Fruit fly (Drosophila melanogaster) whole organism, embryonic: ENCODE results near the gene Snm1.

Experiments
- Antp ChIP-seq: fragments of 200-800 bp; sonication (Bioruptor generic); optimal IDR thresholded peaks from 3 replicates; lab custom pipeline; 2016; ENCODE audit warnings: missing biosample characterization, missing genetic modification characterization
- BEAF-32 ChIP-seq: fragments of 200-800 bp; sonication (Bioruptor generic); optimal IDR thresholded peaks from 3 replicates; lab custom pipeline; 2017; ENCODE audit warnings: missing biosample characterization, missing genetic modification characterization, mild to moderate bottlenecking, moderate library complexity, missing genetic modification reagents
- CG12236 ChIP-seq: fragments of 200-800 bp; sonication (Bioruptor generic); optimal IDR thresholded peaks from 2 replicates; lab custom pipeline; 2016; ENCODE audit warnings: missing biosample characterization, missing genetic modification characterization
- CG12391 ChIP-seq: fragments of 200-800 bp; sonication (Bioruptor generic); optimal IDR thresholded peaks from 3 replicates; lab custom pipeline; 2018; ENCODE audit warnings: missing biosample characterization, mild to moderate bottlenecking, missing genetic modification characterization, moderate library complexity
- CG13624 ChIP-seq: fragments of 200-800 bp; sonication (Bioruptor generic); optimal IDR thresholded peaks from 2 replicates; lab custom pipeline; 2016; ENCODE audit warnings: missing biosample characterization, missing genetic modification characterization
- CG15601 ChIP-seq: fragments of 200-800 bp; sonication (Bioruptor generic); optimal IDR thresholded peaks from 3 replicates; lab custom pipeline; 2019; ENCODE audit warnings: missing biosample characterization, mild to moderate bottlenecking, missing genetic modification characterization, moderate library complexity
- CG16813 ChIP-seq: fragments of 200-800 bp; sonication (Bioruptor generic); IDR thresholded peaks from 3 replicates; pipeline ENCODE4 v1.3.6; 2022; ENCODE audit warnings: missing biosample characterization, missing genetic modification characterization; ENCODE audit not compliant: partially characterized antibody
- CG17328 ChIP-seq: fragments of 200-800 bp; sonication (Bioruptor generic); IDR thresholded peaks from 2 replicates; pipeline ENCODE4 v1.3.6; 2022; ENCODE audit warnings: missing biosample characterization, missing genetic modification characterization
- CG17568 ChIP-seq: fragments of 200-800 bp; sonication (Bioruptor generic); optimal IDR thresholded peaks from 2 replicates; lab custom pipeline; 2018; ENCODE audit warnings: missing biosample characterization, mild to moderate bottlenecking, missing genetic modification characterization, moderate library complexity
- CG32532 ChIP-seq: fragments of 200-800 bp; sonication (Bioruptor generic); IDR thresholded peaks from 2 replicates; pipeline ENCODE4 v1.3.6; 2022; ENCODE audit warnings: missing biosample characterization, missing genetic modification characterization
- CG33557 ChIP-seq: fragments of 200-800 bp; sonication (Bioruptor generic); optimal IDR thresholded peaks from 2 replicates; lab custom pipeline; 2019; ENCODE audit warnings: missing biosample characterization, mild to moderate bottlenecking, missing genetic modification characterization, moderate library complexity
- CG6272 ChIP-seq: fragments of 200-800 bp; sonication (Bioruptor generic); IDR thresholded peaks from 2 replicates; pipeline ENCODE4 v1.3.6; 2022; ENCODE audit warnings: missing biosample characterization, missing genetic modification characterization
- CG6765 ChIP-seq: fragments of 200-800 bp; sonication (Bioruptor generic); optimal IDR thresholded peaks from 3 replicates; lab custom pipeline; 2017; ENCODE audit warnings: missing biosample characterization, mild to moderate bottlenecking, missing genetic modification characterization
- CG8089 ChIP-seq: fragments of 200-800 bp; sonication (Bioruptor generic); optimal IDR thresholded peaks from 3 replicates; lab custom pipeline; 2016; ENCODE audit warnings: missing biosample characterization, missing genetic modification characterization
- CG9797 ChIP-seq: fragments of 200-800 bp; sonication (Bioruptor generic); optimal IDR thresholded peaks from 3 replicates; lab custom pipeline; 2018; ENCODE audit warnings: missing biosample characterization, mild to moderate bottlenecking, missing genetic modification characterization
- Dek ChIP-seq: fragments of 200-800 bp; sonication (Bioruptor generic); optimal IDR thresholded peaks from 3 replicates; lab custom pipeline; 2019; ENCODE audit warnings: missing biosample characterization, mild to moderate bottlenecking, missing genetic modification characterization, moderate library complexity
- Dp ChIP-seq: fragments of 200-800 bp; sonication (Bioruptor generic); optimal IDR thresholded peaks from 2 replicates; lab custom pipeline; 2018; ENCODE audit warnings: missing biosample characterization, mild to moderate bottlenecking, missing genetic modification characterization, moderate library complexity
- Dref ChIP-seq: fragments of 200-800 bp; sonication (Bioruptor generic); IDR thresholded peaks from 2 replicates; pipeline ENCODE4 v1.3.6; 2022; ENCODE audit warnings: missing biosample characterization, missing genetic modification characterization
- Fer1 ChIP-seq: fragments of 200-800 bp; sonication (Bioruptor generic); optimal IDR thresholded peaks from 2 replicates; lab custom pipeline; 2017; ENCODE audit warnings: missing biosample characterization, mild to moderate bottlenecking, missing genetic modification characterization
- GATAe ChIP-seq: fragments of 200-800 bp; sonication (Bioruptor generic); conservative IDR thresholded peaks from 2 replicates; pipeline ENCODE4 v1.3.6; 2022; ENCODE audit warnings: missing biosample characterization, missing genetic modification characterization
- Gug ChIP-seq: fragments of 200-800 bp; sonication (Bioruptor generic); IDR thresholded peaks from 4 replicates; pipeline ENCODE4 v1.3.6; 2022; ENCODE audit warnings: missing biosample characterization, missing genetic modification characterization
- MTF-1 ChIP-seq: fragments of 200-800 bp; sonication (Bioruptor generic); optimal IDR thresholded peaks from 2 replicates; lab custom pipeline; 2018; ENCODE audit warnings: missing biosample characterization, mild to moderate bottlenecking, missing genetic modification characterization, borderline replicate concordance
- Pdp1 ChIP-seq, 2 experiments: fragments of 200-800 bp; sonication (Bioruptor generic); optimal IDR thresholded peaks; 3 replicates each; lab custom pipeline; 2016; ENCODE audit warnings: missing biosample characterization in 2 of 2, missing genetic modification characterization in 2 of 2, mild to moderate bottlenecking in 1 of 2, moderate library complexity in 1 of 2
- Side ChIP-seq: fragments of 200-800 bp; sonication (Bioruptor generic); optimal IDR thresholded peaks from 2 replicates; lab custom pipeline; 2016; ENCODE audit warnings: missing biosample characterization, missing genetic modification characterization
- Sox100B ChIP-seq: fragments of 200-800 bp; sonication (Bioruptor generic); optimal IDR thresholded peaks from 3 replicates; lab custom pipeline; 2018; ENCODE audit warnings: missing biosample characterization, mild to moderate bottlenecking, missing genetic modification characterization
- Ssrp ChIP-seq: fragments of 200-800 bp; sonication (Bioruptor generic); optimal IDR thresholded peaks from 2 replicates; lab custom pipeline; 2018; ENCODE audit warnings: missing biosample characterization, mild to moderate bottlenecking, missing genetic modification characterization, moderate library complexity
- Usf ChIP-seq: fragments of 200-800 bp; sonication (Bioruptor generic); optimal IDR thresholded peaks from 2 replicates; lab custom pipeline; 2017; ENCODE audit warnings: missing genotype, missing biosample characterization, missing genetic modification characterization
- ase ChIP-seq: fragments of 200-800 bp; sonication (Bioruptor generic); IDR thresholded peaks from 3 replicates; pipeline ENCODE4 v1.3.6; 2022; ENCODE audit warnings: missing biosample characterization, missing genetic modification characterization
- bab2 ChIP-seq: fragments of 200-800 bp; sonication (Bioruptor generic); optimal IDR thresholded peaks from 2 replicates; lab custom pipeline; 2016; ENCODE audit warnings: missing biosample characterization, missing genetic modification characterization
- bcd ChIP-seq: fragments of 200-800 bp; sonication (Bioruptor generic); optimal IDR thresholded peaks from 2 replicates; lab custom pipeline; 2017; ENCODE audit warnings: missing biosample characterization, mild to moderate bottlenecking, missing genetic modification characterization
- bsh ChIP-seq, 2 experiments: fragments of 200-800 bp; sonication (Bioruptor generic); optimal IDR thresholded peaks; 2 replicates each; lab custom pipeline; 2017 to 2018; ENCODE audit warnings: mild to moderate bottlenecking in 2 of 2, missing biosample characterization in 2 of 2, missing genetic modification characterization in 2 of 2, moderate library complexity in 1 of 2
- cas ChIP-seq: fragments of 200-800 bp; sonication (Bioruptor generic); IDR thresholded peaks from 2 replicates; pipeline ENCODE4 v1.3.6; 2022; ENCODE audit warnings: missing biosample characterization, missing genetic modification characterization
- chn ChIP-seq: fragments of 200-800 bp; sonication (Bioruptor generic); optimal IDR thresholded peaks from 2 replicates; lab custom pipeline; 2016; ENCODE audit warnings: missing biosample characterization, missing genetic modification characterization
- corto ChIP-seq: fragments of 200-800 bp; sonication (Bioruptor generic); optimal IDR thresholded peaks from 2 replicates; lab custom pipeline; 2016; ENCODE audit warnings: missing biosample characterization, mild to moderate bottlenecking, missing genetic modification characterization, moderate library complexity
- dimm ChIP-seq: fragments of 200-800 bp; sonication (Bioruptor generic); IDR thresholded peaks from 2 replicates; pipeline ENCODE4 v1.3.6; 2022; ENCODE audit warnings: missing biosample characterization, missing genetic modification characterization
- exex ChIP-seq: fragments of 200-800 bp; sonication (Bioruptor generic); optimal IDR thresholded peaks from 4 replicates; lab custom pipeline; 2018; ENCODE audit warnings: missing biosample characterization, mild to moderate bottlenecking, missing genetic modification characterization, moderate library complexity
- fd3F ChIP-seq: fragments of 200-800 bp; sonication (Bioruptor generic); optimal IDR thresholded peaks from 2 replicates; lab custom pipeline; 2018; ENCODE audit warnings: missing biosample characterization, mild to moderate bottlenecking, missing genetic modification characterization, moderate library complexity
- gsb ChIP-seq: fragments of 200-800 bp; sonication (Bioruptor generic); IDR thresholded peaks from 2 replicates; pipeline ENCODE4 v1.3.6; 2022; ENCODE audit warnings: missing biosample characterization, missing genetic modification characterization
- hth ChIP-seq: fragments of >200 bp; optimal IDR thresholded peaks from 2 replicates; lab custom pipeline; 2017; ENCODE audit warnings: inconsistent platforms
- jing ChIP-seq: fragments of 200-800 bp; sonication (Bioruptor generic); optimal IDR thresholded peaks from 2 replicates; lab custom pipeline; 2018; ENCODE audit warnings: missing biosample characterization, mild to moderate bottlenecking, missing genetic modification characterization
- maf-S ChIP-seq: fragments of 200-800 bp; sonication (Bioruptor generic); optimal IDR thresholded peaks from 2 replicates; lab custom pipeline; 2016; ENCODE audit warnings: missing biosample characterization, missing genetic modification characterization
- nerfin-1 ChIP-seq: fragments of 200-800 bp; sonication (Bioruptor generic); optimal IDR thresholded peaks from 3 replicates; lab custom pipeline; 2019; ENCODE audit warnings: missing biosample characterization, mild to moderate bottlenecking, missing genetic modification characterization, moderate library complexity
- p53 ChIP-seq: fragments of 200-800 bp; sonication (Bioruptor generic); optimal IDR thresholded peaks from 2 replicates; lab custom pipeline; 2016; ENCODE audit warnings: missing biosample characterization, missing genetic modification characterization
- pho ChIP-seq: fragments of 200-800 bp; sonication (Bioruptor generic); optimal IDR thresholded peaks from 2 replicates; lab custom pipeline; 2016; ENCODE audit warnings: missing biosample characterization, missing genetic modification characterization
- pzg ChIP-seq: fragments of 200-800 bp; sonication (Bioruptor generic); optimal IDR thresholded peaks from 3 replicates; lab custom pipeline; 2018; ENCODE audit warnings: missing biosample characterization, mild to moderate bottlenecking, missing genetic modification characterization, moderate library complexity
- sens ChIP-seq: fragments of 200-800 bp; sonication (Bioruptor generic); peaks from one replicate; lab custom pipeline; 2016; ENCODE audit warnings: missing biosample characterization, missing genetic modification characterization
- sr ChIP-seq: fragments of 200-800 bp; sonication (Bioruptor generic); IDR thresholded peaks from 3 replicates; pipeline ENCODE4 v1.3.6; 2022; ENCODE audit warnings: missing biosample characterization, missing genetic modification characterization
- stc ChIP-seq: fragments of 200-800 bp; sonication (Bioruptor generic); IDR thresholded peaks from 2 replicates; pipeline ENCODE4 v1.3.6; 2022; ENCODE audit warnings: missing biosample characterization, missing genetic modification characterization
- tin ChIP-seq: fragments of 200-800 bp; sonication (Bioruptor generic); optimal IDR thresholded peaks from 3 replicates; lab custom pipeline; 2016; ENCODE audit warnings: missing biosample characterization, missing genetic modification characterization

Gene Snm1

dm6 chr3R:5517002-5517875 lies 37.6 kb upstream of the Snm1 start, which contains the start of gene Itpr (continued):
- TF ChIP-seq gsb (no peak), nerfin-1 (tag; lab: Kevin White, UChicago) (no peak), dimm (GFP tag; lab: Robert Waterston, UW) (no peak), Fer1 (GFP tag; lab: Kevin White, UChicago) (peak; percentile 1), CG8089 (no peak), CG6272 (GFP tag; lab: Robert Waterston, UW) (0 out of 2 replicates have a peak, but pooled peaks have one; percentile 18), MTF-1 (GFP tag; lab: Kevin White, UChicago) (no peak), fd3F (no peak), bab2 (GFP tag; lab: Kevin White, UChicago) (no peak), CG6765 (no peak), Gug (GFP tag; lab: Robert Waterston, UW) (no peak), CG17328 (GFP tag; lab: Robert Waterston, UW) (peak; percentile 26; the same call in 1 of the 2 replicates), CG12236 (GFP tag; lab: Kevin White, UChicago) (no peak), pzg (GFP tag; lab: Kevin White, UChicago) (peak; percentile 22), CG32532 (no peak; the same call in 1 of the 2 replicates), exex (tag; lab: Kevin White, UChicago) (no peak), Side (GFP tag; lab: Kevin White, UChicago) (no peak), chn (GFP tag; lab: Kevin White, UChicago) (peak; percentile 25), BEAF-32 (GFP tag; lab: Kevin White, UChicago) (peak; percentile 30), Dek (tag; lab: Kevin White, UChicago) (no peak), sens (GFP tag; lab: Kevin White, UChicago) (peak; percentile 82), pho (GFP tag; lab: Kevin White, UChicago) (no peak), Antp (GFP tag; lab: Kevin White, UChicago) (no peak), cas (GFP tag; lab: Robert Waterston, UW) (no peak), bcd (GFP tag; lab: Kevin White, UChicago) (peak; percentile 5), Usf (GFP tag; lab: Kevin White, UChicago) (no peak), CG12391 (no peak), tin (GFP tag; lab: Kevin White, UChicago) (no peak), CG9797 (GFP tag; lab: Kevin White, UChicago) (peak; percentile 69), Ssrp (tag; lab: Kevin White, UChicago) (no peak), Sox100B (GFP tag; lab: Kevin White, UChicago) (no peak), stc (0 out of 2 replicates have a peak, but pooled peaks have one; percentile 20), CG13624 (no peak), maf-S (GFP tag; lab: Kevin White, UChicago) (no peak), p53 (no peak), sr (GFP tag; lab: Robert Waterston, UW) (peak; percentile 41; the same call in 1 of the 3 replicates), corto (GFP tag; lab: Kevin White, UChicago) (peak; percentile 20), Dref (0 out of 2 replicates have a peak, but pooled peaks have one; percentile 23), CG17568 (GFP tag; lab: Kevin White, UChicago) (no peak), ase (GFP tag; lab: Robert Waterston, UW) (no peak), bsh (GFP tag; optimal IDR thresholded peaks at IDR 0.05; lab: Kevin White, UChicago) (no peak), CG33557 (GFP tag; lab: Kevin White, UChicago) (no peak), CG15601 (no peak), jing (GFP tag; lab: Kevin White, UChicago) (no peak), Dp (GFP tag; lab: Kevin White, UChicago) (peak; percentile 37), Pdp1 (GFP tag; optimal IDR thresholded peaks at IDR 0.05; lab: Kevin White, UChicago) (no peak), CG16813 (GFP tag; lab: Robert Waterston, UW) (0 out of 3 replicates have a peak, but pooled peaks have one; percentile 12), GATAe (no peak), hth (no peak)
